Worm (Caenorhabditis elegans) whole organism, young adult: ENCODE data around the gene acr-23.

Experiments
- B0035.1 ChIP-seq: sonication (generic microtip); optimal IDR thresholded peaks from 2 replicates; lab custom pipeline; 2016; ENCODE audit warnings: missing genetic modification characterization, mild to moderate bottlenecking, missing compliant biosample characterization, missing genotype, missing genetic modification reagents
- B0261.1 ChIP-seq: sonication (generic microtip); optimal IDR thresholded peaks from 2 replicates; lab custom pipeline; 2016; ENCODE audit warnings: mild to moderate bottlenecking, missing genetic modification characterization, moderate library complexity, missing compliant biosample characterization
- F22D6.2 ChIP-seq: sonication (generic microtip); optimal IDR thresholded peaks from 2 replicates; lab custom pipeline; 2016; ENCODE audit warnings: mild to moderate bottlenecking, missing genetic modification characterization, missing compliant biosample characterization
- F39B2.1 ChIP-seq: fragments of 200-800 bp; sonication (Bioruptor generic); IDR thresholded peaks from 2 replicates; pipeline ENCODE4 v1.3.6; 2022; ENCODE audit warnings: missing genetic modification reagents, missing genetic modification characterization, missing compliant biosample characterization
- F52B5.7 ChIP-seq: sonication (generic microtip); optimal IDR thresholded peaks from 2 replicates; lab custom pipeline; 2016; ENCODE audit warnings: mild to moderate bottlenecking, missing genetic modification characterization, missing compliant biosample characterization
- Y79H2A.3 ChIP-seq: fragments of 200-800 bp; sonication (Bioruptor generic); conservative IDR thresholded peaks from 2 replicates; pipeline ENCODE4 v1.3.6; 2022; ENCODE audit warnings: missing genetic modification reagents, missing genetic modification characterization, missing compliant biosample characterization
- aptf-3 ChIP-seq: fragments of 200-800 bp; sonication (Bioruptor generic); IDR thresholded peaks from 2 replicates; pipeline ENCODE4 v1.3.6; 2022; ENCODE audit warnings: missing genetic modification characterization, missing compliant biosample characterization
- athp-1 ChIP-seq: sonication (generic microtip); optimal IDR thresholded peaks from 2 replicates; lab custom pipeline; 2017; ENCODE audit warnings: mild to moderate bottlenecking, missing genetic modification characterization, missing compliant biosample characterization
- ccch-3 ChIP-seq: fragments of 200-800 bp; sonication (Bioruptor generic); optimal IDR thresholded peaks from 2 replicates; lab custom pipeline; 2018; ENCODE audit warnings: mild to moderate bottlenecking, missing genetic modification characterization, missing compliant biosample characterization
- cebp-1 ChIP-seq, 2 experiments: fragments of 200-800 bp in 1 of 2; sonication (Bioruptor generic) in 1 of 2; sonication (generic microtip) in 1 of 2; IDR thresholded peaks in 1 of 2; optimal IDR thresholded peaks in 1 of 2; 2 replicates each; pipeline versions ENCODE4 v1.3.6 to Lab custom; 2017 to 2022; ENCODE audit warnings: missing compliant biosample characterization in 2 of 2, missing genetic modification characterization in 2 of 2, mild to moderate bottlenecking in 1 of 2, missing genetic modification reagents in 1 of 2, moderate library complexity in 1 of 2
- cebp-2 ChIP-seq: fragments of 200-800 bp; sonication (Bioruptor generic); IDR thresholded peaks from 2 replicates; pipeline ENCODE4 v1.3.6; 2022; ENCODE audit warnings: missing genetic modification characterization, missing compliant biosample characterization
- ceh-27 ChIP-seq: fragments of 200-800 bp; sonication (Bioruptor generic); optimal IDR thresholded peaks from 2 replicates; lab custom pipeline; 2018; ENCODE audit warnings: mild to moderate bottlenecking, missing genetic modification characterization, moderate library complexity, missing compliant biosample characterization
- die-1 ChIP-seq: sonication (generic microtip); optimal IDR thresholded peaks from 2 replicates; lab custom pipeline; 2016; ENCODE audit warnings: missing genotype, mild to moderate bottlenecking, missing genetic modification characterization, missing compliant biosample characterization
- dox-1 ChIP-seq: fragments of 200-800 bp; sonication (Bioruptor generic); IDR thresholded peaks from 2 replicates; pipeline ENCODE4 v1.3.6; 2022; ENCODE audit warnings: missing genetic modification reagents, missing genetic modification characterization, missing compliant biosample characterization
- efl-1 ChIP-seq: fragments of 150-350 bp; optimal IDR thresholded peaks from 2 replicates; lab custom pipeline; 2014; ENCODE audit warnings: missing biosample characterization, missing genetic modification reagents, missing genetic modification characterization
- egl-44 ChIP-seq: fragments of 200-800 bp; sonication (Bioruptor generic); IDR thresholded peaks from 2 replicates; pipeline ENCODE4 v1.3.6; 2022; ENCODE audit warnings: missing genetic modification reagents, missing genetic modification characterization, missing compliant biosample characterization
- fkh-3 ChIP-seq: sonication (generic microtip); optimal IDR thresholded peaks from 2 replicates; lab custom pipeline; 2016; ENCODE audit warnings: mild to moderate bottlenecking, missing genetic modification characterization, missing compliant biosample characterization
- him-1 ChIP-seq: sonication (generic microtip); optimal IDR thresholded peaks from 2 replicates; lab custom pipeline; 2016; ENCODE audit warnings: missing genotype, missing genetic modification reagents, missing genetic modification characterization, missing compliant biosample characterization
- hlh-12 ChIP-seq: sonication (generic microtip); optimal IDR thresholded peaks from 2 replicates; lab custom pipeline; 2016; ENCODE audit warnings: missing genetic modification characterization, missing compliant biosample characterization
- hlh-26 ChIP-seq: fragments of 200-800 bp; sonication (Bioruptor generic); conservative IDR thresholded peaks from 2 replicates; pipeline ENCODE4 v1.3.6; 2022; ENCODE audit warnings: missing genetic modification reagents, missing genetic modification characterization, missing compliant biosample characterization
- hmg-1.2 ChIP-seq: fragments of 200-800 bp; sonication (Bioruptor generic); IDR thresholded peaks from 2 replicates; pipeline ENCODE4 v1.3.6; 2022; ENCODE audit warnings: missing genetic modification reagents, missing genetic modification characterization, missing compliant biosample characterization
- hrde-1 ChIP-seq: sonication (generic microtip); optimal IDR thresholded peaks from 2 replicates; lab custom pipeline; 2016; ENCODE audit warnings: missing genetic modification characterization, mild to moderate bottlenecking, missing compliant biosample characterization, moderate library complexity, missing genotype, missing genetic modification reagents, borderline replicate concordance
- let-526 ChIP-seq: fragments of 200-800 bp; sonication (Bioruptor generic); IDR thresholded peaks from 2 replicates; pipeline ENCODE4 v1.3.6; 2022; ENCODE audit warnings: missing genetic modification reagents, missing genetic modification characterization, missing compliant biosample characterization
- let-607 ChIP-seq, 2 experiments: fragments of 200-800 bp in 1 of 2; sonication (Bioruptor generic) in 1 of 2; sonication (generic microtip) in 1 of 2; optimal IDR thresholded peaks; 2 replicates each; lab custom pipeline; 2016 to 2018; ENCODE audit warnings: mild to moderate bottlenecking in 2 of 2, missing compliant biosample characterization in 2 of 2, missing genetic modification characterization in 2 of 2, moderate library complexity in 2 of 2, missing genotype in 1 of 2
- lin-26 ChIP-seq: fragments of 200-800 bp; sonication (Bioruptor generic); IDR thresholded peaks from 2 replicates; pipeline ENCODE4 v1.3.6; 2022; ENCODE audit warnings: missing genetic modification reagents, missing genetic modification characterization, missing compliant biosample characterization
- lin-35 ChIP-seq, 3 experiments: fragments of 150-350 bp in 2 of 3; sonication (generic microtip) in 1 of 3; optimal IDR thresholded peaks; 2 replicates each; lab custom pipeline; 2014 to 2018; ENCODE audit warnings: missing biosample characterization in 3 of 3, missing genetic modification characterization in 3 of 3, missing genetic modification reagents in 3 of 3
- madf-10 ChIP-seq: sonication (generic microtip); optimal IDR thresholded peaks from 2 replicates; lab custom pipeline; 2016; ENCODE audit warnings: mild to moderate bottlenecking, missing genetic modification characterization, missing compliant biosample characterization
- madf-6 ChIP-seq: fragments of 200-800 bp; sonication (Bioruptor generic); IDR thresholded peaks from 2 replicates; pipeline ENCODE4 v1.3.6; 2022; ENCODE audit warnings: missing genetic modification reagents, missing genetic modification characterization, missing compliant biosample characterization
- madf-8 ChIP-seq: fragments of 200-800 bp; sonication (Bioruptor generic); conservative IDR thresholded peaks from 2 replicates; pipeline ENCODE4 v1.3.6; 2022; ENCODE audit warnings: missing genetic modification reagents, missing genetic modification characterization, missing compliant biosample characterization
- mes-4 ChIP-seq: sonication (generic microtip); optimal IDR thresholded peaks from 2 replicates; lab custom pipeline; 2016; ENCODE audit warnings: missing genotype, missing genetic modification characterization, missing compliant biosample characterization
- mxl-1 ChIP-seq: sonication (generic microtip); optimal IDR thresholded peaks from 2 replicates; lab custom pipeline; 2016; ENCODE audit warnings: missing genetic modification characterization, missing compliant biosample characterization
- nhr-90 ChIP-seq: sonication (generic microtip); optimal IDR thresholded peaks from 2 replicates; lab custom pipeline; 2016; ENCODE audit warnings: missing genotype, mild to moderate bottlenecking, missing genetic modification characterization, missing compliant biosample characterization
- pbrm-1 ChIP-seq: fragments of 200-800 bp; sonication (Bioruptor generic); IDR thresholded peaks from 2 replicates; pipeline ENCODE4 v1.3.6; 2022; ENCODE audit warnings: missing genetic modification reagents, missing genetic modification characterization, missing compliant biosample characterization
- repo-1 ChIP-seq: sonication (generic microtip); optimal IDR thresholded peaks from 2 replicates; lab custom pipeline; 2017; ENCODE audit warnings: mild to moderate bottlenecking, missing genetic modification characterization, missing compliant biosample characterization
- rpc-1 ChIP-seq, 2 experiments: fragments of 150-350 bp in 1 of 2; sonication (generic microtip) in 1 of 2; optimal IDR thresholded peaks; 2 replicates each; lab custom pipeline; 2014 to 2018; ENCODE audit warnings: missing biosample characterization in 1 of 2, missing genetic modification characterization in 1 of 2, missing genetic modification reagents in 1 of 2, missing genotype in 1 of 2
- sea-2 ChIP-seq: fragments of 200-800 bp; sonication (Bioruptor generic); IDR thresholded peaks from 2 replicates; pipeline ENCODE4 v1.3.6; 2022; ENCODE audit warnings: missing genetic modification characterization, missing compliant biosample characterization
- snpc-3.4 ChIP-seq: sonication (generic microtip); optimal IDR thresholded peaks from 2 replicates; lab custom pipeline; 2017; ENCODE audit warnings: missing genetic modification characterization, mild to moderate bottlenecking, missing compliant biosample characterization, antibody characterized with exemption, moderate library complexity, missing genotype, missing genetic modification reagents
- snpc-4 ChIP-seq, 5 experiments: fragments of 150-350 bp in 1 of 5; sonication (generic microtip) in 4 of 5; optimal IDR thresholded peaks; 2 replicates each; lab custom pipeline; 2014 to 2018; ENCODE audit warnings: missing genetic modification characterization in 5 of 5, missing biosample characterization in 3 of 5, antibody characterized with exemption in 2 of 5, mild to moderate bottlenecking in 2 of 5, missing compliant biosample characterization in 2 of 5, missing genotype in 2 of 5, moderate library complexity in 2 of 5, missing genetic modification reagents in 1 of 5
- tbp1 ChIP-seq: fragments of 200-800 bp; sonication (Bioruptor generic); optimal IDR thresholded peaks from 2 replicates; lab custom pipeline; 2018; ENCODE audit warnings: mild to moderate bottlenecking, missing genetic modification characterization, missing compliant biosample characterization
- unc-130 ChIP-seq: sonication (generic microtip); optimal IDR thresholded peaks from 2 replicates; lab custom pipeline; 2016; ENCODE audit warnings: missing genetic modification reagents, missing genetic modification characterization, missing compliant biosample characterization
- xnd-1 ChIP-seq: sonication (generic microtip); optimal IDR thresholded peaks from 2 replicates; lab custom pipeline; 2016; ENCODE audit warnings: missing genotype, missing genetic modification reagents, missing genetic modification characterization, missing compliant biosample characterization
- ztf-18 ChIP-seq: sonication (generic microtip); optimal IDR thresholded peaks from 2 replicates; lab custom pipeline; 2016; ENCODE audit warnings: missing genotype, mild to moderate bottlenecking, missing genetic modification characterization, missing compliant biosample characterization
- ztf-22 ChIP-seq: fragments of 200-800 bp; sonication (Bioruptor generic); optimal IDR thresholded peaks from 2 replicates; lab custom pipeline; 2018; ENCODE audit warnings: mild to moderate bottlenecking, missing genetic modification characterization, moderate library complexity, missing compliant biosample characterization
- ztf-25 ChIP-seq: fragments of 200-800 bp; sonication (Bioruptor generic); IDR thresholded peaks from 2 replicates; pipeline ENCODE4 v1.3.6; 2022; ENCODE audit warnings: missing genetic modification reagents, missing genetic modification characterization, missing compliant biosample characterization
- ztf-26 ChIP-seq: sonication (generic microtip); optimal IDR thresholded peaks from 2 replicates; lab custom pipeline; 2017; ENCODE audit warnings: missing genetic modification characterization, missing compliant biosample characterization
- ztf-28 ChIP-seq: fragments of 200-800 bp; sonication (Bioruptor generic); IDR thresholded peaks from 2 replicates; pipeline ENCODE4 v1.3.6; 2022; ENCODE audit warnings: missing genetic modification reagents, missing genetic modification characterization, missing compliant biosample characterization

Gene acr-23

DNA sequence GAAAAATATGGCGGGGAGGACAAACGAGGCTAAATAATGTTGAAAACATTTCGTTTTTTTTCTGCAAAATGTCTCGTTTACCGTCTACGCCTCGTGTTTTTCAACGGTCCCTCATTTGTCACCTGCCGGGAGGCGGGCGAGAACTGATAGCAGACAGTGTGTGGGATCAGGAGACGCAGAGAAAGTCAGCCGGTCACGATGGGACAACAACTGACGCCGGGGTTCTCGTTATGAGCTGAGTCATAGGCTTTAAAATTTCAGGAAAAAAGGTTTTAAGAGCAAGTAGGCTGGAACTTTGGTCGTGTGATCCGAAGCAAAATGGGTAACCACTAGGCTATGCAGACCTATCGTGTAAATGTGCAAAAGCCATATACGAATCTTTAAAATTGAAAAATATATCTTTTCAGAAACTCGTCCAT is 26.4 kb upstream of the acr-23 start, which contains the start of gene W08A12.2:
W08A12.2 (minus strand) TSS at position 103 of the 419 bp plus-strand sequence.
- TF ChIP-seq B0035.1, result no peak
- TF ChIP-seq hlh-12 (tag; lab: Kevin White, UChicago), result peak; percentile 5
- peak; percentile 68 for TF ChIP-seq mes-4 (tag; lab: Kevin White, UChicago)
- TF ChIP-seq ceh-27 (GFP tag; lab: Kevin White, UChicago), result peak; percentile 22
- TF ChIP-seq mxl-1 (tag; lab: Kevin White, UChicago), result peak; percentile 43
- no peak for TF ChIP-seq hlh-26
- no peak for TF ChIP-seq xnd-1
- 0 out of 2 replicates have a peak, but pooled peaks have one; percentile 44 for TF ChIP-seq pbrm-1 (GFP tag; lab: Robert Waterston, UW)
- peak; percentile 90 for TF ChIP-seq die-1 (tag; lab: Kevin White, UChicago)
- TF ChIP-seq fkh-3 (tag; lab: Kevin White, UChicago), result no peak
- TF ChIP-seq ztf-28 (GFP tag; lab: Robert Waterston, UW), result no peak
- TF ChIP-seq unc-130 (GFP tag; lab: Kevin White, UChicago), result no peak
- peak; percentile 73 for TF ChIP-seq athp-1
- 0 out of 2 replicates have a peak, but pooled peaks have one; percentile 29 for TF ChIP-seq egl-44 (GFP tag; lab: Robert Waterston, UW)
- peak; percentile 95 for TF ChIP-seq tbp1 (GFP tag; lab: Kevin White, UChicago)
- TF ChIP-seq madf-8 (GFP tag; lab: Robert Waterston, UW), result no peak
- TF ChIP-seq F22D6.2, result no peak
- TF ChIP-seq snpc-4 (GFP tag; optimal IDR thresholded peaks at IDR 0.05; lab: Kevin White, UChicago), result peak; percentile 46
- peak in 1 of 4 experiments; percentile 39 for TF ChIP-seq snpc-4 (tag; optimal IDR thresholded peaks at IDR 0.05; lab: Kevin White, UChicago)
- no peak for TF ChIP-seq lin-35 (GFP tag; optimal IDR thresholded peaks at IDR 0.05; lab: Kevin White, UChicago)
- TF ChIP-seq lin-26 (GFP tag; lab: Robert Waterston, UW), result peak; percentile 95
- no peak for TF ChIP-seq let-607 (tag; optimal IDR thresholded peaks at IDR 0.05; lab: Kevin White, UChicago)
- TF ChIP-seq sea-2 (GFP tag; lab: Robert Waterston, UW), result no peak
- TF ChIP-seq cebp-2 (GFP tag; lab: Robert Waterston, UW), result peak; percentile 90
- TF ChIP-seq B0261.1, result peak; percentile 73
- peak; percentile 75 for TF ChIP-seq nhr-90 (tag; lab: Kevin White, UChicago)
- no peak for TF ChIP-seq ccch-3 (GFP tag; lab: Kevin White, UChicago)
- TF ChIP-seq let-526, result no peak
- TF ChIP-seq aptf-3 (GFP tag; lab: Robert Waterston, UW), result peak; percentile 78; the same call in 1 of the 2 replicates
- no peak for TF ChIP-seq cebp-1 (GFP tag; IDR thresholded peaks at IDR 0.05; lab: Robert Waterston, UW)
- peak; percentile 48 for TF ChIP-seq cebp-1 (tag; optimal IDR thresholded peaks at IDR 0.05; lab: Kevin White, UChicago)
- peak; percentile 8 for TF ChIP-seq ztf-22 (GFP tag; lab: Kevin White, UChicago)
- TF ChIP-seq hrde-1, result peak; percentile 65
- peak; percentile 54 for TF ChIP-seq ztf-18 (tag; lab: Kevin White, UChicago)
- no peak for TF ChIP-seq ztf-26 (tag; lab: Kevin White, UChicago)
- TF ChIP-seq efl-1, result no peak
- TF ChIP-seq hmg-1.2 (GFP tag; lab: Robert Waterston, UW), result peak; percentile 89
- TF ChIP-seq dox-1 (GFP tag; lab: Robert Waterston, UW), result no peak
- TF ChIP-seq F52B5.7 (tag; lab: Kevin White, UChicago), result peak; percentile 29
- peak; percentile 20; the same call in 1 of the 2 replicates for TF ChIP-seq madf-6 (GFP tag; lab: Robert Waterston, UW)
- TF ChIP-seq repo-1 (tag; lab: Kevin White, UChicago), result peak; percentile 58
- no peak for TF ChIP-seq Y79H2A.3 (GFP tag; lab: Robert Waterston, UW)
- TF ChIP-seq madf-10 (tag; lab: Kevin White, UChicago), result no peak
- peak; percentile 38 for TF ChIP-seq snpc-3.4 (tag; lab: Kevin White, UChicago)
- peak; percentile 79 for TF ChIP-seq rpc-1 (optimal IDR thresholded peaks at IDR 0.05; lab: Kevin White, UChicago)
- peak; percentile 97 for TF ChIP-seq rpc-1 (tag; optimal IDR thresholded peaks at IDR 0.05; lab: Kevin White, UChicago)
- TF ChIP-seq ztf-25, result peak; percentile 73; the same call in 1 of the 2 replicates
- TF ChIP-seq F39B2.1 (GFP tag; lab: Robert Waterston, UW), result no peak
- peak; percentile 19 for TF ChIP-seq him-1
